Fruit fly (Drosophila melanogaster) whole organism: ENCODE measurements around the gene CG14323.

Experiments
- CG8478 ChIP-seq: fragments of >200 bp; optimal IDR thresholded peaks from 2 replicates; lab custom pipeline; 2018; ENCODE audit warnings: inconsistent platforms
- Dll ChIP-seq: fragments of >200 bp; optimal IDR thresholded peaks from 2 replicates; lab custom pipeline; 2017
- usp ChIP-seq: fragments of >200 bp; optimal IDR thresholded peaks from 2 replicates; lab custom pipeline; 2017; ENCODE audit warnings: missing biosample characterization, missing genetic modification characterization, mixed read lengths

DNA sequence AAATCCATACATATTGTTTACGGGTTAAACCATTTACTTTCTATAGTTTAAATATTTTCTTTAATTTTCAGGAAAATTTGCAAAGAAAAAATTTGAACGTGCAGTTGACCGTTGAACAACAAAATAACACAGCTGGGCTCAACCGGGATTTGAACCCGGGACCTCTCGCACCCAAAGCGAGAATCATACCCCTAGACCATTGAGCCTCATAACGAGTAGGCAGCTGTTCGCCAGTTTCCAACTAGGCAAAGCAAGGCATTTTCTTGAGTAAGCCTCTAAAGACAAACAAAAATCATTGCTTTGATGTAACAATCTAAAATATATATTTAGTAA lies 4.0 kb downstream of the CG14323 start:
- TF ChIP-seq CG8478 (no peak), Dll (lab: Kevin White, UChicago) (no peak), usp (GFP tag; lab: Kevin White, UChicago) (no peak)
